Fruit fly (Drosophila melanogaster) whole organism, embryonic: ENCODE measurements around the gene MSAmiP.

ENCODE experiments used
- CG1024 ChIP-seq: fragments of 200-800 bp; sonication (Bioruptor generic); IDR thresholded peaks from 2 replicates; pipeline ENCODE4 v1.3.6; 2022; ENCODE audit warnings: missing biosample characterization, missing genetic modification characterization
- CG10462 ChIP-seq: fragments of 200-800 bp; sonication (Bioruptor generic); optimal IDR thresholded peaks from 2 replicates; lab custom pipeline; 2016; ENCODE audit warnings: missing biosample characterization, missing genetic modification characterization
- CG10565 ChIP-seq: fragments of 200-800 bp; sonication (Bioruptor generic); optimal IDR thresholded peaks from 3 replicates; lab custom pipeline; 2016; ENCODE audit warnings: missing biosample characterization, mild to moderate bottlenecking, missing genetic modification characterization
- CG12071 ChIP-seq: fragments of 200-800 bp; sonication (Bioruptor generic); optimal IDR thresholded peaks from 3 replicates; lab custom pipeline; 2018; ENCODE audit warnings: missing biosample characterization, mild to moderate bottlenecking, missing genetic modification characterization
- CG13894 ChIP-seq: fragments of 200-800 bp; sonication (Bioruptor generic); optimal IDR thresholded peaks from 3 replicates; lab custom pipeline; 2018; ENCODE audit warnings: missing biosample characterization, mild to moderate bottlenecking, missing genetic modification characterization, moderate library complexity
- CG15073 ChIP-seq: fragments of 200-800 bp; sonication (Bioruptor generic); optimal IDR thresholded peaks from 2 replicates; lab custom pipeline; 2016; ENCODE audit warnings: missing biosample characterization, missing genetic modification characterization
- CG15269 ChIP-seq: fragments of 200-800 bp; sonication (Bioruptor generic); optimal IDR thresholded peaks from 2 replicates; lab custom pipeline; 2018; ENCODE audit warnings: missing biosample characterization, mild to moderate bottlenecking, missing genetic modification characterization, moderate library complexity
- CG15696 ChIP-seq: fragments of 200-800 bp; sonication (Bioruptor generic); optimal IDR thresholded peaks from 2 replicates; lab custom pipeline; 2019; ENCODE audit warnings: missing biosample characterization, mild to moderate bottlenecking, missing genetic modification characterization, moderate library complexity
- CG1603 ChIP-seq: fragments of 200-800 bp; sonication (Bioruptor generic); optimal IDR thresholded peaks from 2 replicates; lab custom pipeline; 2019; ENCODE audit warnings: missing biosample characterization, mild to moderate bottlenecking, missing genetic modification characterization, moderate library complexity
- CG17359 ChIP-seq: fragments of 200-800 bp; sonication (Bioruptor generic); optimal IDR thresholded peaks from 3 replicates; lab custom pipeline; 2018; ENCODE audit warnings: missing biosample characterization, mild to moderate bottlenecking, missing genetic modification characterization, moderate library complexity
- CG17802 ChIP-seq: fragments of 200-800 bp; sonication (Bioruptor generic); optimal IDR thresholded peaks from 2 replicates; lab custom pipeline; 2018; ENCODE audit warnings: missing biosample characterization, mild to moderate bottlenecking, missing genetic modification characterization, moderate library complexity
- CG1832 ChIP-seq: fragments of 200-800 bp; sonication (Bioruptor generic); optimal IDR thresholded peaks from 2 replicates; lab custom pipeline; 2017; ENCODE audit warnings: missing biosample characterization, mild to moderate bottlenecking, missing genetic modification characterization, inconsistent platforms
- CG32532 ChIP-seq: fragments of 200-800 bp; sonication (Bioruptor generic); IDR thresholded peaks from 2 replicates; pipeline ENCODE4 v1.3.6; 2022; ENCODE audit warnings: missing biosample characterization, missing genetic modification characterization
- CG43689 ChIP-seq: fragments of 200-800 bp; sonication (Bioruptor generic); IDR thresholded peaks from 2 replicates; pipeline ENCODE4 v1.3.6; 2022; ENCODE audit warnings: missing biosample characterization, missing genetic modification characterization
- CG6254 ChIP-seq: fragments of 200-800 bp; sonication (Bioruptor generic); optimal IDR thresholded peaks from 3 replicates; lab custom pipeline; 2017; ENCODE audit warnings: mild to moderate bottlenecking, missing biosample characterization, missing genetic modification reagents, missing genetic modification characterization
- CG7372 ChIP-seq: fragments of 200-800 bp; sonication (Bioruptor generic); IDR thresholded peaks from 2 replicates; pipeline ENCODE4 v1.3.6; 2022; ENCODE audit warnings: missing biosample characterization, missing genetic modification characterization
- CG8290 ChIP-seq, 3 experiments: fragments of 200-800 bp; sonication (Bioruptor generic); optimal IDR thresholded peaks; 2 replicates each; lab custom pipeline; 2016 to 2019; ENCODE audit warnings: missing biosample characterization in 3 of 3, missing genetic modification characterization in 3 of 3, mild to moderate bottlenecking in 2 of 3, moderate library complexity in 1 of 3
- Eip74EF ChIP-seq, 2 experiments: fragments of 200-800 bp in 1 of 2; fragments of >200 bp in 1 of 2; sonication (Bioruptor generic) in 1 of 2; optimal IDR thresholded peaks; 2 replicates each; lab custom pipeline; 2017 to 2019; ENCODE audit warnings: missing biosample characterization in 2 of 2, missing genetic modification characterization in 2 of 2, mild to moderate bottlenecking in 1 of 2, moderate library complexity in 1 of 2
- Elba2 ChIP-seq: fragments of 200-800 bp; sonication (Bioruptor generic); optimal IDR thresholded peaks from 3 replicates; lab custom pipeline; 2016; ENCODE audit warnings: missing biosample characterization, missing genetic modification characterization
- HHEX ChIP-seq: fragments of 200-800 bp; sonication (Bioruptor generic); optimal IDR thresholded peaks from 3 replicates; lab custom pipeline; 2017; ENCODE audit warnings: missing biosample characterization, mild to moderate bottlenecking, missing genetic modification characterization, missing genetic modification reagents
- HmgZ ChIP-seq: fragments of 200-800 bp; sonication (Bioruptor generic); optimal IDR thresholded peaks from 2 replicates; lab custom pipeline; 2018; ENCODE audit warnings: missing biosample characterization, mild to moderate bottlenecking, missing genetic modification characterization
- Meics ChIP-seq: fragments of 200-800 bp; sonication (Bioruptor generic); optimal IDR thresholded peaks from 2 replicates; lab custom pipeline; 2017; ENCODE audit warnings: missing biosample characterization, mild to moderate bottlenecking, missing genetic modification characterization
- NK7.1 ChIP-seq: fragments of 200-800 bp; sonication (Bioruptor generic); optimal IDR thresholded peaks from 3 replicates; lab custom pipeline; 2016; ENCODE audit warnings: missing biosample characterization, missing genetic modification characterization
- Nf-YA ChIP-seq: fragments of 200-800 bp; sonication (Bioruptor generic); IDR thresholded peaks from 2 replicates; pipeline ENCODE4 v1.3.6; 2022; ENCODE audit warnings: missing biosample characterization, missing genetic modification characterization
- Optix ChIP-seq: fragments of 200-800 bp; sonication (Bioruptor generic); IDR thresholded peaks from 3 replicates; pipeline ENCODE4 v1.3.6; 2022; ENCODE audit warnings: missing biosample characterization, missing genetic modification characterization
- PHDP ChIP-seq: fragments of 200-800 bp; sonication (Bioruptor generic); optimal IDR thresholded peaks from 3 replicates; lab custom pipeline; 2018; ENCODE audit warnings: missing biosample characterization, mild to moderate bottlenecking, missing genetic modification characterization, moderate library complexity
- aop ChIP-seq: fragments of 200-800 bp; sonication (Bioruptor generic); IDR thresholded peaks from 2 replicates; pipeline ENCODE4 v1.3.6; 2022; ENCODE audit warnings: missing biosample characterization, missing genetic modification characterization
- ase ChIP-seq: fragments of 200-800 bp; sonication (Bioruptor generic); IDR thresholded peaks from 3 replicates; pipeline ENCODE4 v1.3.6; 2022; ENCODE audit warnings: missing biosample characterization, missing genetic modification characterization
- az2 ChIP-seq: fragments of 200-800 bp; sonication (Bioruptor generic); optimal IDR thresholded peaks from 3 replicates; lab custom pipeline; 2016; ENCODE audit warnings: missing biosample characterization, missing genetic modification characterization
- bbx ChIP-seq: fragments of 200-800 bp; sonication (Bioruptor generic); IDR thresholded peaks from 2 replicates; pipeline ENCODE4 v1.3.6; 2022; ENCODE audit warnings: missing biosample characterization, missing genetic modification characterization; ENCODE audit not compliant: partially characterized antibody
- bowl ChIP-seq: fragments of 200-800 bp; sonication (Bioruptor generic); IDR thresholded peaks from 2 replicates; pipeline ENCODE4 v1.3.6; 2022; ENCODE audit warnings: missing biosample characterization, missing genetic modification characterization
- bsh ChIP-seq, 2 experiments: fragments of 200-800 bp; sonication (Bioruptor generic); optimal IDR thresholded peaks; 2 replicates each; lab custom pipeline; 2017 to 2018; ENCODE audit warnings: mild to moderate bottlenecking in 2 of 2, missing biosample characterization in 2 of 2, missing genetic modification characterization in 2 of 2, moderate library complexity in 1 of 2
- chn ChIP-seq: fragments of 200-800 bp; sonication (Bioruptor generic); optimal IDR thresholded peaks from 2 replicates; lab custom pipeline; 2016; ENCODE audit warnings: missing biosample characterization, missing genetic modification characterization
- dati ChIP-seq: fragments of 200-800 bp; sonication (Bioruptor generic); IDR thresholded peaks from 2 replicates; pipeline ENCODE4 v1.3.6; 2022; ENCODE audit warnings: missing biosample characterization, missing genetic modification characterization
- ems ChIP-seq: fragments of 200-800 bp; sonication (Bioruptor generic); optimal IDR thresholded peaks from 3 replicates; lab custom pipeline; 2016; ENCODE audit warnings: missing biosample characterization, missing genetic modification characterization
- fd96Cb ChIP-seq: fragments of 200-800 bp; sonication (Bioruptor generic); optimal IDR thresholded peaks from 2 replicates; lab custom pipeline; 2018; ENCODE audit warnings: missing biosample characterization, mild to moderate bottlenecking, missing genetic modification characterization, moderate library complexity
- gem ChIP-seq: fragments of 200-800 bp; sonication (Bioruptor generic); optimal IDR thresholded peaks from 2 replicates; lab custom pipeline; 2019; ENCODE audit warnings: missing biosample characterization, mild to moderate bottlenecking, missing genetic modification characterization, moderate library complexity
- gro ChIP-seq: fragments of 200-800 bp; sonication (Bioruptor generic); optimal IDR thresholded peaks from 2 replicates; lab custom pipeline; 2016; ENCODE audit warnings: missing biosample characterization, missing genetic modification characterization
- jigr1 ChIP-seq: fragments of 200-800 bp; sonication (Bioruptor generic); IDR thresholded peaks from 3 replicates; pipeline ENCODE4 v1.3.6; 2022; ENCODE audit warnings: missing biosample characterization, missing genetic modification characterization
- jing ChIP-seq: fragments of 200-800 bp; sonication (Bioruptor generic); optimal IDR thresholded peaks from 2 replicates; lab custom pipeline; 2018; ENCODE audit warnings: missing biosample characterization, mild to moderate bottlenecking, missing genetic modification characterization
- klu ChIP-seq: fragments of 200-800 bp; sonication (Bioruptor generic); IDR thresholded peaks from 2 replicates; pipeline ENCODE4 v1.3.6; 2022; ENCODE audit warnings: missing biosample characterization, missing genetic modification characterization
- onecut ChIP-seq: fragments of 200-800 bp; sonication (Bioruptor generic); IDR thresholded peaks from 2 replicates; pipeline ENCODE4 v1.3.6; 2022; ENCODE audit warnings: missing biosample characterization, missing genetic modification characterization
- org-1 ChIP-seq: fragments of 200-800 bp; sonication (Bioruptor generic); optimal IDR thresholded peaks from 2 replicates; lab custom pipeline; 2017; ENCODE audit warnings: missing biosample characterization, missing genetic modification characterization
- pros ChIP-seq: fragments of 200-800 bp; sonication (Bioruptor generic); optimal IDR thresholded peaks from 3 replicates; lab custom pipeline; 2019; ENCODE audit warnings: missing biosample characterization, mild to moderate bottlenecking, missing genetic modification characterization, moderate library complexity
- sim ChIP-seq: fragments of 200-800 bp; sonication (Bioruptor generic); IDR thresholded peaks from 2 replicates; pipeline ENCODE4 v1.3.6; 2022; ENCODE audit warnings: missing biosample characterization, missing genetic modification characterization
- sna ChIP-seq: fragments of 200-800 bp; sonication (Bioruptor generic); IDR thresholded peaks from 2 replicates; pipeline ENCODE4 v1.3.6; 2022; ENCODE audit warnings: missing biosample characterization, missing genetic modification characterization; ENCODE audit not compliant: partially characterized antibody
- trh ChIP-seq: fragments of 200-800 bp; sonication (Bioruptor generic); optimal IDR thresholded peaks from 2 replicates; lab custom pipeline; 2016; ENCODE audit warnings: missing biosample characterization, missing genetic modification characterization
- wor ChIP-seq: fragments of 200-800 bp; sonication (Bioruptor generic); IDR thresholded peaks from 2 replicates; pipeline ENCODE4 v1.3.6; 2022; ENCODE audit warnings: missing biosample characterization, missing genetic modification characterization
- zen2 ChIP-seq: fragments of 200-800 bp; sonication (Bioruptor generic); IDR thresholded peaks from 3 replicates; pipeline ENCODE4 v1.3.6; 2022; ENCODE audit warnings: missing biosample characterization, missing genetic modification characterization; ENCODE audit not compliant: partially characterized antibody

The MSAmiP gene

DNA sequence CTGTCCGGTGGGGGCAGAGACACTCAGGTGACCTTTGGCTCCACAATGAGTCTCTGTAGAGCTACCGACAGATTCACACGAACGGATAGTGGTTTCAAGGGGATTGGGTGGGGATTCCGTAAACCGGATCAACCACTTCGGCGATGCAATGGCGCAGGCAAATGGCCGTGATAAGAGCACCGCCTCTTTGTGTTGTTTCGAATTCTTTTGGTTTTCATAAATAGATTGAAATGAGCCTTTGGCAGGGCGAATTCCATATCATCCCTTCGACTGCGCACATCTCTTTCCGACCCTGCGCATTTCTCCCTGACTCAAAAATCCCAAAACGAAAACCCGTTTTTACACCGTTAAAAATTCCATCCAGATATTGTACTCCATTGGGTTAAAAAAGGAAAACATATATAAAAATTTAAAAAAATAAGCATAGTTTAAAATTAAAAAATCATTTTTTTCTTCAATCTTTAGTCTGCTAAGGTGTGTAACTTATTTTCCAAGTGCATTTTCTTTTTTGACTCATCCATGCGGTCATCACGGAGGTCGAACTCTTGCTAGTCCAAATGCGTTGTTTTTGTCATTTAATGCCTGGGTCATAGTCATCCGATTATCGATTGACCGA, 58.4 kb downstream of the MSAmiP start (continued):
- no peak for TF ChIP-seq ems (GFP tag; lab: Kevin White, UChicago)
- peak; percentile 79 for TF ChIP-seq gem (tag; lab: Kevin White, UChicago)
- no peak for TF ChIP-seq CG10462
- TF ChIP-seq HHEX: no peak
- TF ChIP-seq bsh (GFP tag; optimal IDR thresholded peaks at IDR 0.05; lab: Kevin White, UChicago): peak in 1 of 2 experiments; percentile 77
- TF ChIP-seq onecut (GFP tag; lab: Robert Waterston, UW): peak; percentile 35
- TF ChIP-seq aop (GFP tag; lab: Robert Waterston, UW): no peak
- TF ChIP-seq CG15269 (tag; lab: Kevin White, UChicago): peak; percentile 57
- TF ChIP-seq CG6254 (GFP tag; lab: Kevin White, UChicago): peak; percentile 19
- no peak for TF ChIP-seq Optix
- TF ChIP-seq bowl: 0 out of 2 replicates have a peak, but pooled peaks have one; percentile 33
- peak; percentile 38 for TF ChIP-seq Meics
- no peak for TF ChIP-seq CG12071 (GFP tag; lab: Kevin White, UChicago)
- TF ChIP-seq trh (GFP tag; lab: Kevin White, UChicago): no peak
- TF ChIP-seq bbx (GFP tag; lab: Robert Waterston, UW): no peak
- no peak for TF ChIP-seq NK7.1 (GFP tag; lab: Kevin White, UChicago)
- no peak for TF ChIP-seq Elba2 (GFP tag; lab: Kevin White, UChicago)
- peak; percentile 61 for TF ChIP-seq fd96Cb
- peak; percentile 9 for TF ChIP-seq CG17802 (tag; lab: Kevin White, UChicago)
- TF ChIP-seq CG10565 (GFP tag; lab: Kevin White, UChicago): no peak
- TF ChIP-seq chn: no peak
- TF ChIP-seq pros (GFP tag; lab: Kevin White, UChicago): no peak
- no peak for TF ChIP-seq jigr1 (GFP tag; lab: Robert Waterston, UW)
- no peak for TF ChIP-seq org-1 (GFP tag; lab: Kevin White, UChicago)
- peak; percentile 74 for TF ChIP-seq CG17359
- TF ChIP-seq wor: 0 out of 2 replicates have a peak, but pooled peaks have one; percentile 21
- no peak for TF ChIP-seq sna
- no peak for TF ChIP-seq CG1603 (tag; lab: Kevin White, UChicago)
- no peak for TF ChIP-seq CG8290 (GFP tag; optimal IDR thresholded peaks at IDR 0.05; lab: Kevin White, UChicago)
- TF ChIP-seq CG8290 (tag; optimal IDR thresholded peaks at IDR 0.05; lab: Kevin White, UChicago): no peak
- no peak for TF ChIP-seq CG43689
- TF ChIP-seq ase: 0 out of 3 replicates have a peak, but pooled peaks have one; percentile 32
- peak; percentile 51 for TF ChIP-seq PHDP (tag; lab: Kevin White, UChicago)
- peak; percentile 8 for TF ChIP-seq jing (GFP tag; lab: Kevin White, UChicago)
- no peak for TF ChIP-seq CG1832
- TF ChIP-seq sim (GFP tag; lab: Robert Waterston, UW): peak; percentile 43; the same call in 1 of the 2 replicates
- peak; percentile 46; the same call in 1 of the 2 replicates for TF ChIP-seq CG1024 (GFP tag; lab: Robert Waterston, UW)
- peak; percentile 72 for TF ChIP-seq CG15696 (tag; lab: Kevin White, UChicago)
- no peak for TF ChIP-seq Eip74EF (GFP tag; optimal IDR thresholded peaks at IDR 0.05; lab: Kevin White, UChicago)
- no peak for TF ChIP-seq Nf-YA (GFP tag; lab: Robert Waterston, UW)
- TF ChIP-seq klu (GFP tag; lab: Robert Waterston, UW): no peak
- no peak for TF ChIP-seq gro (GFP tag; lab: Kevin White, UChicago)
- no peak for TF ChIP-seq zen2 (GFP tag; lab: Robert Waterston, UW)
- TF ChIP-seq CG32532 (GFP tag; lab: Robert Waterston, UW): peak; percentile 51; the same call in 1 of the 2 replicates
- TF ChIP-seq CG15073 (GFP tag; lab: Kevin White, UChicago): no peak
- no peak for TF ChIP-seq CG13894
- TF ChIP-seq dati (GFP tag; lab: Robert Waterston, UW): no peak
- TF ChIP-seq CG7372: no peak
- no peak for TF ChIP-seq HmgZ (tag; lab: Kevin White, UChicago)
- peak; percentile 41 for TF ChIP-seq az2 (GFP tag; lab: Kevin White, UChicago)
